ENCODE assay signal across 5 fruit fly cellular contexts in genomic region chr2L:7909327-7909804, dm6.
TF ChIP-seq lines count a peak whose summit lies in the region.

No protein-coding gene starts in this region.

- TF ChIP-seq CTCF in whole organism, embryonic (GFP tag; optimal IDR thresholded peaks at IDR 0.05; lab: Kevin White, UChicago), result no peak

TF ChIP-seq in whole organism, 6 proteins besides CTCF, POLR2A, EP300 and RAD21:
- TF ChIP-seq EcR (GFP tag; optimal IDR thresholded peaks at IDR 0.05; lab: Kevin White, UChicago) (no peak), Dll (optimal IDR thresholded peaks at IDR 0.05; lab: Kevin White, UChicago) (peak; percentile 58)
TF ChIP-seq in whole organism: peak in this region for 1.

TF ChIP-seq in whole organism, embryonic, 481 proteins besides CTCF, POLR2A, EP300 and RAD21:
- TF ChIP-seq B-H1 (GFP tag; IDR thresholded peaks at IDR 0.05; lab: Robert Waterston, UW) (no peak), CG6765 (GFP tag; optimal IDR thresholded peaks at IDR 0.05; lab: Kevin White, UChicago) (no peak), corto (GFP tag; optimal IDR thresholded peaks at IDR 0.05; lab: Kevin White, UChicago) (peak; percentile 61), nom (GFP tag; optimal IDR thresholded peaks at IDR 0.05; lab: Kevin White, UChicago) (peak; percentile 59), CG16779 (GFP tag; IDR thresholded peaks at IDR 0.05; lab: Robert Waterston, UW) (no peak), lbe (GFP tag; optimal IDR thresholded peaks at IDR 0.05; lab: Kevin White, UChicago) (peak; percentile 53)

TF ChIP-seq in whole organism, prepupa, 60 proteins besides CTCF, POLR2A, EP300 and RAD21 (continues in another document):
- no peak for TF ChIP-seq CG15336 (GFP tag; IDR thresholded peaks at IDR 0.05; lab: Robert Waterston, UW)
- TF ChIP-seq Gug (GFP tag; IDR thresholded peaks at IDR 0.05; lab: Robert Waterston, UW), result no peak
- peak; percentile 25 for TF ChIP-seq CG10669 (GFP tag; optimal IDR thresholded peaks at IDR 0.05; lab: Kevin White, UChicago)
- no peak for TF ChIP-seq CG11762 (GFP tag; optimal IDR thresholded peaks at IDR 0.05; lab: Kevin White, UChicago; ENCODE audit: insufficient read depth)
- peak; percentile 57 for TF ChIP-seq CG3032 (tag; optimal IDR thresholded peaks at IDR 0.05; lab: Kevin White, UChicago)
- peak; percentile 36 for TF ChIP-seq achi (GFP tag; optimal IDR thresholded peaks at IDR 0.05; lab: Kevin White, UChicago)
- TF ChIP-seq acj6 (GFP tag; optimal IDR thresholded peaks at IDR 0.05; lab: Kevin White, UChicago), result peak; percentile 11
- TF ChIP-seq fkh (GFP tag; optimal IDR thresholded peaks at IDR 0.05; lab: Kevin White, UChicago), result no peak
- peak; percentile 5 for TF ChIP-seq Ets21C (GFP tag; optimal IDR thresholded peaks at IDR 0.05; lab: Kevin White, UChicago)
- TF ChIP-seq spab (GFP tag; optimal IDR thresholded peaks at IDR 0.05; lab: Kevin White, UChicago), result peak; percentile 59
- TF ChIP-seq CG34406 (GFP tag; optimal IDR thresholded peaks at IDR 0.05; lab: Kevin White, UChicago), result peak; percentile 37
- peak; percentile 33 for TF ChIP-seq CG6854 (GFP tag; optimal IDR thresholded peaks at IDR 0.05; lab: Kevin White, UChicago)
- no peak for TF ChIP-seq CG1621 (tag; optimal IDR thresholded peaks at IDR 0.05; lab: Kevin White, UChicago)
- TF ChIP-seq Hr38 (GFP tag; optimal IDR thresholded peaks at IDR 0.05; lab: Kevin White, UChicago), result no peak
- no peak for TF ChIP-seq fd59A (GFP tag; optimal IDR thresholded peaks at IDR 0.05; lab: Kevin White, UChicago)
- TF ChIP-seq Sox102F (GFP tag; optimal IDR thresholded peaks at IDR 0.05; lab: Kevin White, UChicago), result peak; percentile 73
- TF ChIP-seq Lpt (GFP tag; optimal IDR thresholded peaks at IDR 0.05; lab: Kevin White, UChicago), result no peak
- peak; percentile 3 for TF ChIP-seq net (GFP tag; optimal IDR thresholded peaks at IDR 0.05; lab: Kevin White, UChicago)
- peak; percentile 36 for TF ChIP-seq Blimp-1 (GFP tag; optimal IDR thresholded peaks at IDR 0.05; lab: Kevin White, UChicago)
- TF ChIP-seq CG10631 (GFP tag; optimal IDR thresholded peaks at IDR 0.05; lab: Kevin White, UChicago), result no peak
- TF ChIP-seq Eip78C (GFP tag; lab: Kevin White, UChicago), result peak; percentile 88
- peak; percentile 75 for TF ChIP-seq dsx (GFP tag; optimal IDR thresholded peaks at IDR 0.05; lab: Kevin White, UChicago; ENCODE audit: poor library complexity, severe bottlenecking)
- TF ChIP-seq CG8119 (GFP tag; IDR thresholded peaks at IDR 0.05; lab: Robert Waterston, UW), result no peak
- peak; percentile 68 for TF ChIP-seq Smox (GFP tag; optimal IDR thresholded peaks at IDR 0.05; lab: Kevin White, UChicago)
- peak; percentile 34 for TF ChIP-seq CG8632 (GFP tag; optimal IDR thresholded peaks at IDR 0.05; lab: Kevin White, UChicago)
- TF ChIP-seq CG6276 (GFP tag; optimal IDR thresholded peaks at IDR 0.05; lab: Kevin White, UChicago), result no peak
- TF ChIP-seq OdsH (GFP tag; optimal IDR thresholded peaks at IDR 0.05; lab: Kevin White, UChicago), result peak; percentile 22
- no peak for TF ChIP-seq salr (GFP tag; optimal IDR thresholded peaks at IDR 0.05; lab: Kevin White, UChicago)

TF ChIP-seq in whole organism, pupa, 21 proteins besides CTCF, POLR2A, EP300 and RAD21:
- TF ChIP-seq CG8301 (tag; optimal IDR thresholded peaks at IDR 0.05; lab: Kevin White, UChicago), result no peak
- no peak for TF ChIP-seq gl (tag; optimal IDR thresholded peaks at IDR 0.05; lab: Kevin White, UChicago)
- peak; percentile 48; the same call in 1 of the 3 replicates for TF ChIP-seq CG4496 (GFP tag; IDR thresholded peaks at IDR 0.05; lab: Robert Waterston, UW)
- no peak for TF ChIP-seq rn (GFP tag; IDR thresholded peaks at IDR 0.05; lab: Robert Waterston, UW)
- TF ChIP-seq Snoo (tag; optimal IDR thresholded peaks at IDR 0.05; lab: Kevin White, UChicago), result no peak
- TF ChIP-seq CG32121 (GFP tag; IDR thresholded peaks at IDR 0.05; lab: Robert Waterston, UW), result no peak
- peak; percentile 7 for TF ChIP-seq Pif1A (GFP tag; optimal IDR thresholded peaks at IDR 0.05; lab: Kevin White, UChicago)
- TF ChIP-seq CG15710 (tag; optimal IDR thresholded peaks at IDR 0.05; lab: Kevin White, UChicago), result peak; percentile 22
- TF ChIP-seq CG14655 (GFP tag; optimal IDR thresholded peaks at IDR 0.05; lab: Kevin White, UChicago), result peak; percentile 13
- TF ChIP-seq CG9948 (tag; optimal IDR thresholded peaks at IDR 0.05; lab: Kevin White, UChicago), result peak; percentile 13
- TF ChIP-seq CG10348 (GFP tag; IDR thresholded peaks at IDR 0.05; lab: Robert Waterston, UW), result no peak
- TF ChIP-seq CG8159 (tag; optimal IDR thresholded peaks at IDR 0.05; lab: Kevin White, UChicago), result peak; percentile 62
- peak; percentile 74 for TF ChIP-seq EcR (GFP tag; optimal IDR thresholded peaks at IDR 0.05; lab: Kevin White, UChicago)
- peak; percentile 38 for TF ChIP-seq CG17806 (tag; optimal IDR thresholded peaks at IDR 0.05; lab: Kevin White, UChicago)
- TF ChIP-seq Pif1B (GFP tag; optimal IDR thresholded peaks at IDR 0.05; lab: Kevin White, UChicago), result peak; percentile 63
- TF ChIP-seq CG34367 (tag; optimal IDR thresholded peaks at IDR 0.05; lab: Kevin White, UChicago), result no peak
- TF ChIP-seq D1 (tag; optimal IDR thresholded peaks at IDR 0.05; lab: Kevin White, UChicago), result no peak

TF ChIP-seq in whole organism, wandering third instar larva, 38 proteins besides CTCF, POLR2A, EP300 and RAD21:
- TF ChIP-seq jim (GFP tag; optimal IDR thresholded peaks at IDR 0.05; lab: Kevin White, UChicago) (peak; percentile 94), CG9705 (GFP tag; optimal IDR thresholded peaks at IDR 0.05; lab: Kevin White, UChicago) (peak; percentile 55), sage (GFP tag; optimal IDR thresholded peaks at IDR 0.05; lab: Kevin White, UChicago) (peak; percentile 48), Hr83 (GFP tag; optimal IDR thresholded peaks at IDR 0.05; lab: Kevin White, UChicago; ENCODE audit: poor library complexity, severe bottlenecking) (no peak), lola (GFP tag; optimal IDR thresholded peaks at IDR 0.05; lab: Kevin White, UChicago) (no peak), dmrt93B (GFP tag; optimal IDR thresholded peaks at IDR 0.05; lab: Kevin White, UChicago) (peak; percentile 31), Myc (optimal IDR thresholded peaks at IDR 0.05; lab: Kevin White, UChicago) (no peak), psq (GFP tag; optimal IDR thresholded peaks at IDR 0.05; lab: Kevin White, UChicago) (peak; percentile 70), Abd-B (GFP tag; optimal IDR thresholded peaks at IDR 0.05; lab: Kevin White, UChicago) (no peak), br (GFP tag; optimal IDR thresholded peaks at IDR 0.05; lab: Kevin White, UChicago) (peak; percentile 55), brk (GFP tag; optimal IDR thresholded peaks at IDR 0.05; lab: Kevin White, UChicago) (peak; percentile 42), CrebA (GFP tag; optimal IDR thresholded peaks at IDR 0.05; lab: Kevin White, UChicago; ENCODE audit: borderline replicate concordance) (peak; percentile 56), Hnf4 (GFP tag; optimal IDR thresholded peaks at IDR 0.05; lab: Kevin White, UChicago) (peak; percentile 30), HLH106 (tag; optimal IDR thresholded peaks at IDR 0.05; lab: Kevin White, UChicago) (peak; percentile 81), pan (optimal IDR thresholded peaks at IDR 0.05; lab: Kevin White, UChicago) (no peak), ey (GFP tag; optimal IDR thresholded peaks at IDR 0.05; lab: Kevin White, UChicago) (peak; percentile 60), GATAd (GFP tag; optimal IDR thresholded peaks at IDR 0.05; lab: Kevin White, UChicago) (no peak), rgr (GFP tag; optimal IDR thresholded peaks at IDR 0.05; lab: Kevin White, UChicago) (peak; percentile 45), CG32264 (GFP tag; optimal IDR thresholded peaks at IDR 0.05; lab: Kevin White, UChicago) (peak; percentile 16), tai (GFP tag; optimal IDR thresholded peaks at IDR 0.05; lab: Kevin White, UChicago) (peak; percentile 62), Rel (GFP tag; optimal IDR thresholded peaks at IDR 0.05; lab: Kevin White, UChicago) (peak; percentile 60), Rel (tag; optimal IDR thresholded peaks at IDR 0.05; lab: Kevin White, UChicago) (no peak), h (GFP tag; optimal IDR thresholded peaks at IDR 0.05; lab: Kevin White, UChicago) (peak; percentile 84), Jra (GFP tag; optimal IDR thresholded peaks at IDR 0.05; lab: Kevin White, UChicago) (no peak), OdsH (GFP tag; optimal IDR thresholded peaks at IDR 0.05; lab: Kevin White, UChicago) (peak; percentile 73), woc (GFP tag; optimal IDR thresholded peaks at IDR 0.05; lab: Kevin White, UChicago) (peak; percentile 75), fru (GFP tag; optimal IDR thresholded peaks at IDR 0.05; lab: Kevin White, UChicago) (peak; percentile 81), foxo (GFP tag; optimal IDR thresholded peaks at IDR 0.05; lab: Kevin White, UChicago) (peak in 1 of 2 experiments; percentile 65), Hr78 (GFP tag; optimal IDR thresholded peaks at IDR 0.05; lab: Kevin White, UChicago) (no peak), N (GFP tag; optimal IDR thresholded peaks at IDR 0.05; lab: Kevin White, UChicago) (no peak), Sp1 (GFP tag; optimal IDR thresholded peaks at IDR 0.05; lab: Kevin White, UChicago) (peak; percentile 72)
